Fruit fly (Drosophila melanogaster): ENCODE measurements around the gene CG31446.

Gene CG31446

DNA sequence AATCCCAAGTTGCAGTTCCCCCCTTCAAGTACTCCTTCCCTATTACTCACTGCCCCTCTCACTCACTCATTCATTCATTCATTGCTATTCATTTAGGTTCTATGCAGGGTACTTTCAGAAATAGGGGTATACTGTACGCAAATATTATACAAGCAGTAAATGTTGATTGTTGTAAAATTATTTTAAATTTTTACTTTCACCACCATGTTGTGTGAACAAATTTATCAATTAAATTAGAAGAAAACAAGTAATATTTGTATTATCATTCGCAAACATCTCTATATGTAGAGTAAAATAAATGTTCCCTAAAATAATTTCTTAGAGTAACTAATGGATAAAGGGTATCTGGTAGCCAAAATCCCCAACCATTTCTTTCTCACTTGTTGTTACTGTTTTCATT, 42.6 kb upstream of the CG31446 start (continued):
- TF ChIP-seq Blimp-1 (GFP tag; optimal IDR thresholded peaks at IDR 0.05) (peak; percentile 51), Hr51 (GFP tag; optimal IDR thresholded peaks at IDR 0.05) (peak in 1 of 2 experiments; percentile 0), dmrt11E (tag; optimal IDR thresholded peaks at IDR 0.05) (peak; percentile 84), CG14710 (tag; optimal IDR thresholded peaks at IDR 0.05) (peak; percentile 38), unpg (GFP tag; optimal IDR thresholded peaks at IDR 0.05) (peak; percentile 35), CG18262 (tag; optimal IDR thresholded peaks at IDR 0.05) (peak; percentile 79), Ssrp (tag; optimal IDR thresholded peaks at IDR 0.05) (peak; percentile 61), CG17361 (GFP tag; IDR thresholded peaks at IDR 0.05) (peak; percentile 69), phol (tag; optimal IDR thresholded peaks at IDR 0.05) (peak; percentile 45), CG2712 (tag; optimal IDR thresholded peaks at IDR 0.05) (peak; percentile 78), CG1529 (GFP tag; optimal IDR thresholded peaks at IDR 0.05) (peak; percentile 15), CG12104 (GFP tag; optimal IDR thresholded peaks at IDR 0.05) (no peak), az2 (GFP tag; optimal IDR thresholded peaks at IDR 0.05) (peak; percentile 35), CG13424 (tag; optimal IDR thresholded peaks at IDR 0.05) (peak; percentile 33), gsb-n (tag; optimal IDR thresholded peaks at IDR 0.05) (peak; percentile 22), fd96Cb (tag; optimal IDR thresholded peaks at IDR 0.05) (peak; percentile 34), Sox102F (GFP tag; optimal IDR thresholded peaks at IDR 0.05) (peak; percentile 56), Nf-YB (GFP tag; optimal IDR thresholded peaks at IDR 0.05) (peak; percentile 2), CG34422 (GFP tag; IDR thresholded peaks at IDR 0.05) (no peak), trem (tag; optimal IDR thresholded peaks at IDR 0.05) (peak; percentile 16), grau (tag; optimal IDR thresholded peaks at IDR 0.05) (peak; percentile 45), CG17829 (tag; optimal IDR thresholded peaks at IDR 0.05) (peak; percentile 53), Xrp1 (GFP tag; IDR thresholded peaks at IDR 0.05) (peak; percentile 34; the same call in 1 of the 2 replicates), Sox100B (GFP tag; optimal IDR thresholded peaks at IDR 0.05) (peak; percentile 0), CG1602 (GFP tag; optimal IDR thresholded peaks at IDR 0.05) (peak; percentile 19), chif (GFP tag; optimal IDR thresholded peaks at IDR 0.05) (peak in 1 of 2 experiments; percentile 38), Xbp1 (GFP tag; optimal IDR thresholded peaks at IDR 0.05) (peak; percentile 6), toy (GFP tag; IDR thresholded peaks at IDR 0.05) (no peak), sens (GFP tag) (peak; percentile 69), CG16815 (GFP tag; optimal IDR thresholded peaks at IDR 0.05) (peak; percentile 36), esg (GFP tag; conservative IDR thresholded peaks at IDR 0.05) (no peak), Chrac-16 (GFP tag; optimal IDR thresholded peaks at IDR 0.05) (peak; percentile 10), gcm (GFP tag; optimal IDR thresholded peaks at IDR 0.05) (peak; percentile 58), lola (GFP tag; optimal IDR thresholded peaks at IDR 0.05) (peak in 1 of 3 experiments; percentile 79), CG15601 (tag; optimal IDR thresholded peaks at IDR 0.05) (peak; percentile 51), dmrt99B (tag; optimal IDR thresholded peaks at IDR 0.05) (peak; percentile 41), CG10267 (tag; optimal IDR thresholded peaks at IDR 0.05) (peak; percentile 20), gfzf (GFP tag; optimal IDR thresholded peaks at IDR 0.05) (no peak), nmo (GFP tag; optimal IDR thresholded peaks at IDR 0.05) (peak; percentile 40), croc (GFP tag; conservative IDR thresholded peaks at IDR 0.05) (peak; percentile 31; the same call in 2 of the 3 replicates), Ptx1 (GFP tag; IDR thresholded peaks at IDR 0.05) (peak; percentile 29; the same call in 1 of the 2 replicates), CG8388 (GFP tag; optimal IDR thresholded peaks at IDR 0.05) (peak; percentile 36), CG31365 (tag; optimal IDR thresholded peaks at IDR 0.05) (no peak)

Data from whole organism, embryonic.